Worm (Caenorhabditis elegans) whole organism, L3 larva: ENCODE data around the gene clec-221.

Experiments used
- ceh-16 ChIP-seq: sonication (generic microtip); optimal IDR thresholded peaks from 2 replicates; lab custom pipeline; 2017; ENCODE audit warnings: missing biosample characterization, missing genetic modification characterization
- ceh-82 ChIP-seq: fragments of 150-350 bp; optimal IDR thresholded peaks from 2 replicates; lab custom pipeline; 2014; ENCODE audit warnings: missing biosample characterization, missing genetic modification characterization
- egl-27 ChIP-seq: sonication (generic microtip); optimal IDR thresholded peaks from 4 replicates; lab custom pipeline; 2017; ENCODE audit warnings: missing biosample characterization, missing genetic modification reagents, missing genetic modification characterization
- elt-3 ChIP-seq, 3 experiments: fragments of 150-350 bp in 1 of 3; sonication (generic microtip) in 2 of 3; optimal IDR thresholded peaks; 2 replicates in 2 of 3; 4 replicates in 1 of 3; lab custom pipeline; 2014 to 2017; ENCODE audit warnings: missing biosample characterization in 3 of 3, missing genetic modification characterization in 3 of 3
- fkh-10 ChIP-seq: sonication (generic microtip); optimal IDR thresholded peaks from 2 replicates; lab custom pipeline; 2017; ENCODE audit warnings: missing biosample characterization, missing genetic modification reagents, missing genetic modification characterization
- nhr-237 ChIP-seq: fragments of 150-350 bp; optimal IDR thresholded peaks from 2 replicates; lab custom pipeline; 2014; ENCODE audit warnings: missing biosample characterization, missing genetic modification characterization
- nhr-25 ChIP-seq: sonication (generic microtip); optimal IDR thresholded peaks from 2 replicates; lab custom pipeline; 2017; ENCODE audit warnings: missing biosample characterization, missing genetic modification characterization
- nhr-77 ChIP-seq: fragments of 150-350 bp; optimal IDR thresholded peaks from 2 replicates; lab custom pipeline; 2014; ENCODE audit warnings: missing biosample characterization, missing genetic modification characterization
- unc-62 ChIP-seq: fragments of 150-350 bp; sonication (generic microtip); optimal IDR thresholded peaks from 4 replicates; lab custom pipeline; 2014; ENCODE audit warnings: missing biosample characterization, missing genetic modification reagents, missing genetic modification characterization

DNA sequence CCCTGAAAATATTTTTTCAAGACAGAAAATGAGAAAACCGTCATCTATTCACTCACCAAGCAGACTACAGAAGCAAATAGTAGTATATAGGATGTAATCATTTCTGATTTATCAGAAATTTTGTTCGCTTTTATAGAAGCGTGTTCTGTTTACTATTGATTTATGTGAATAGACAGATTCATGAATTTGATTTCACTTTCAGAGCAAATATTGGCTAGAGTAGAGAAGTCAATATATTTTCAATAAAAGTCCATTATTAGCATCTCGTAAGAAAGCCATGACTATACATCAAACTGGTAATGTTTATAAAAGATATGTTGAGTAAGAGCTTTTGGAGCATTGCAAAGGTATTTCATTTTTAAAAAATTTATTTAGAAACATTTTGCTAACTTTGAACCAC is 23.0 kb downstream of the clec-221 start, which contains the start of gene scvp-1:
- no peak for TF ChIP-seq nhr-77
- TF ChIP-seq fkh-10, result no peak
- TF ChIP-seq ceh-82, result no peak
- TF ChIP-seq unc-62, result no peak
- no peak for TF ChIP-seq elt-3 (tag; optimal IDR thresholded peaks at IDR 0.05; lab: Kevin White, UChicago)
- TF ChIP-seq nhr-237 (tag; lab: Kevin White, UChicago), result no peak
- TF ChIP-seq ceh-16 (tag; lab: Kevin White, UChicago), result no peak
- TF ChIP-seq nhr-25, result no peak
- no peak for TF ChIP-seq egl-27 (tag; lab: Kevin White, UChicago)
